Fruit fly (Drosophila melanogaster): ENCODE measurements around the gene alpha-Man-Ib.

Gene alpha-Man-Ib

DNA sequence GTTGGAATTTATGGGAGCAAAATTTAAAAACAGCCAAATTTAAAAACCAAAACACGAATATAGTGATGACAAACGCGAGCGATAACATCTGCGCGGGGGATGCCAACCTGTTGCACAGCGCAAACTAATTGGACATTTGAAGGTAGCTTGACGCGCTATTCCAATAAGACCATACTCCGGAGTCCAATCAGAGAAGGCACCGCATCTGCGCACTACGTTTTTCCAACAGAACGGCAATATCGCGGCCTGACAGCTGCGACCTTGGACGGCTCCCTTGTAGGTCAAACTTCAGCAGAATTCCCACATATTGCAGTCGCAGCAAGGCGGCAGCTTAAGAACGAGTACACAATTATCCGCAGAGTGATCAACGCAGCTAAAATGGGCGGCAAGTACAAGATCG is 35.5 kb upstream of the alpha-Man-Ib start, which contains the start of the genes CG11882 and Pglym78 (continued):
- TF ChIP-seq CG7786 (GFP tag; optimal IDR thresholded peaks at IDR 0.05), result peak; percentile 19
- TF ChIP-seq exex (tag; optimal IDR thresholded peaks at IDR 0.05), result peak; percentile 60
- TF ChIP-seq Asciz (GFP tag; optimal IDR thresholded peaks at IDR 0.05), result no peak
- peak; percentile 48; the same call in 1 of the 3 replicates for TF ChIP-seq knrl (GFP tag; IDR thresholded peaks at IDR 0.05; ENCODE audit: partially characterized antibody)
- TF ChIP-seq CG14050 (GFP tag; IDR thresholded peaks at IDR 0.05), result no peak
- no peak for TF ChIP-seq sqz (GFP tag; optimal IDR thresholded peaks at IDR 0.05)
- TF ChIP-seq CG5245 (GFP tag; optimal IDR thresholded peaks at IDR 0.05), result no peak
- TF ChIP-seq peb (GFP tag; IDR thresholded peaks at IDR 0.05), result 0 out of 2 replicates have a peak, but pooled peaks have one; percentile 20
- no peak for TF ChIP-seq lab (GFP tag; optimal IDR thresholded peaks at IDR 0.05)
- TF ChIP-seq ttk (GFP tag; IDR thresholded peaks at IDR 0.05), result peak; percentile 64
- TF ChIP-seq Fer3 (tag; optimal IDR thresholded peaks at IDR 0.05), result peak; percentile 18
- peak; percentile 60 for TF ChIP-seq Ptx1 (GFP tag; IDR thresholded peaks at IDR 0.05)
- TF ChIP-seq Kr (GFP tag; optimal IDR thresholded peaks at IDR 0.05), result no peak
- peak; percentile 28 for TF ChIP-seq nerfin-1 (tag; optimal IDR thresholded peaks at IDR 0.05)
- TF ChIP-seq grn (GFP tag; optimal IDR thresholded peaks at IDR 0.05), result peak; percentile 67
- no peak for TF ChIP-seq Hr39 (optimal IDR thresholded peaks at IDR 0.05)
- TF ChIP-seq CG14014 (GFP tag; IDR thresholded peaks at IDR 0.05), result peak; percentile 23; the same call in 1 of the 2 replicates
- TF ChIP-seq YL-1 (GFP tag; optimal IDR thresholded peaks at IDR 0.05), result peak; percentile 94
- TF ChIP-seq Blimp-1 (GFP tag; optimal IDR thresholded peaks at IDR 0.05), result no peak
- no peak for TF ChIP-seq Dek (tag; optimal IDR thresholded peaks at IDR 0.05)
- TF ChIP-seq scrt (GFP tag; optimal IDR thresholded peaks at IDR 0.05), result peak; percentile 62
- TF ChIP-seq Xrp1 (GFP tag; IDR thresholded peaks at IDR 0.05), result peak; percentile 20; the same call in 1 of the 2 replicates
- no peak for TF ChIP-seq Max (GFP tag; optimal IDR thresholded peaks at IDR 0.05)
- TF ChIP-seq nmo (GFP tag; optimal IDR thresholded peaks at IDR 0.05), result peak; percentile 59
- no peak for TF ChIP-seq CG12219 (GFP tag; optimal IDR thresholded peaks at IDR 0.05)
- peak; percentile 43 for TF ChIP-seq CG9876 (GFP tag; optimal IDR thresholded peaks at IDR 0.05)
- TF ChIP-seq Pdp1 (GFP tag; optimal IDR thresholded peaks at IDR 0.05), result peak; percentile 40 to 60
- no peak for TF ChIP-seq CG11093 (GFP tag; IDR thresholded peaks at IDR 0.05)
- TF ChIP-seq grau (tag; optimal IDR thresholded peaks at IDR 0.05), result peak; percentile 31
- no peak for TF ChIP-seq Fer2 (tag; optimal IDR thresholded peaks at IDR 0.05)
- peak; percentile 89 for TF ChIP-seq CG12659 (GFP tag; optimal IDR thresholded peaks at IDR 0.05)
- TF ChIP-seq insv (GFP tag; optimal IDR thresholded peaks at IDR 0.05), result peak; percentile 100
- no peak for TF ChIP-seq Lpt (GFP tag; optimal IDR thresholded peaks at IDR 0.05)
- TF ChIP-seq CG5953 (GFP tag; IDR thresholded peaks at IDR 0.05), result no peak
- no peak for TF ChIP-seq aop (GFP tag; IDR thresholded peaks at IDR 0.05)
- no peak for TF ChIP-seq lbe (GFP tag; optimal IDR thresholded peaks at IDR 0.05)
- peak; percentile 96 for TF ChIP-seq Ets97D (GFP tag; optimal IDR thresholded peaks at IDR 0.05)
- peak; percentile 41 for TF ChIP-seq CG14710 (tag; optimal IDR thresholded peaks at IDR 0.05)
- no peak for TF ChIP-seq fd64A (GFP tag; optimal IDR thresholded peaks at IDR 0.05)
- TF ChIP-seq NC2α (GFP tag; optimal IDR thresholded peaks at IDR 0.05), result peak; percentile 30
- TF ChIP-seq dati (GFP tag; IDR thresholded peaks at IDR 0.05), result no peak
- peak; percentile 72 for TF ChIP-seq ato (GFP tag; IDR thresholded peaks at IDR 0.05; ENCODE audit: partially characterized antibody)
- TF ChIP-seq Bgb (GFP tag; IDR thresholded peaks at IDR 0.05; ENCODE audit: partially characterized antibody), result peak; percentile 62; the same call in 1 of the 2 replicates
- peak; percentile 95 for TF ChIP-seq MBD-R2 (GFP tag; IDR thresholded peaks at IDR 0.05)
- TF ChIP-seq her (GFP tag; optimal IDR thresholded peaks at IDR 0.05), result peak; percentile 63
- TF ChIP-seq cas (GFP tag; IDR thresholded peaks at IDR 0.05), result no peak
- TF ChIP-seq bcd (GFP tag; optimal IDR thresholded peaks at IDR 0.05), result peak; percentile 37
- TF ChIP-seq CG13775 (GFP tag; optimal IDR thresholded peaks at IDR 0.05), result peak; percentile 33
- TF ChIP-seq CG3847 (GFP tag; IDR thresholded peaks at IDR 0.05), result peak; percentile 90
- TF ChIP-seq CG8281 (tag; optimal IDR thresholded peaks at IDR 0.05), result no peak
- peak; percentile 22 for TF ChIP-seq Side (GFP tag; optimal IDR thresholded peaks at IDR 0.05)
